Worm (Caenorhabditis elegans) whole organism, young adult: ENCODE measurements around the gene rbm-34.

Source experiments
- B0336.3 ChIP-seq: fragments of 200-800 bp; sonication (Bioruptor generic); IDR thresholded peaks from 2 replicates; pipeline ENCODE4 v1.3.6; 2022; ENCODE audit warnings: missing genetic modification characterization, missing compliant biosample characterization
- F22D6.2 ChIP-seq: sonication (generic microtip); optimal IDR thresholded peaks from 2 replicates; lab custom pipeline; 2016; ENCODE audit warnings: mild to moderate bottlenecking, missing genetic modification characterization, missing compliant biosample characterization
- F52B5.7 ChIP-seq: sonication (generic microtip); optimal IDR thresholded peaks from 2 replicates; lab custom pipeline; 2016; ENCODE audit warnings: mild to moderate bottlenecking, missing genetic modification characterization, missing compliant biosample characterization
- K11D2.4 ChIP-seq: fragments of 200-800 bp; sonication (Bioruptor generic); IDR thresholded peaks from 2 replicates; pipeline ENCODE4 v1.3.6; 2022; ENCODE audit warnings: missing genetic modification reagents, missing genetic modification characterization, missing compliant biosample characterization
- T07F8.4 ChIP-seq: sonication (generic microtip); optimal IDR thresholded peaks from 2 replicates; lab custom pipeline; 2016; ENCODE audit warnings: mild to moderate bottlenecking, missing genetic modification characterization, moderate library complexity, missing compliant biosample characterization
- Y53F4B.3 ChIP-seq: fragments of 200-800 bp; sonication (Bioruptor generic); IDR thresholded peaks from 2 replicates; pipeline ENCODE4 v1.3.6; 2022; ENCODE audit warnings: missing genetic modification reagents, missing genetic modification characterization, missing compliant biosample characterization
- Y56A3A.18 ChIP-seq: fragments of 200-800 bp; sonication (Bioruptor generic); IDR thresholded peaks from 2 replicates; pipeline ENCODE4 v1.3.6; 2022; ENCODE audit warnings: missing genetic modification reagents, missing genetic modification characterization, missing compliant biosample characterization
- aptf-2 ChIP-seq: fragments of 200-800 bp; sonication (Bioruptor generic); conservative IDR thresholded peaks from 2 replicates; pipeline ENCODE4 v1.3.6; 2022; ENCODE audit warnings: missing genetic modification reagents, missing genetic modification characterization, missing compliant biosample characterization
- atf-7 ChIP-seq: sonication (generic microtip); optimal IDR thresholded peaks from 2 replicates; lab custom pipeline; 2017; ENCODE audit warnings: mild to moderate bottlenecking, missing genetic modification characterization, missing compliant biosample characterization
- attf-3 ChIP-seq: fragments of 200-800 bp; sonication (Bioruptor generic); conservative IDR thresholded peaks from 2 replicates; pipeline ENCODE4 v1.3.6; 2022; ENCODE audit warnings: missing genetic modification reagents, missing genetic modification characterization, missing compliant biosample characterization
- bed-2 ChIP-seq: fragments of 200-800 bp; sonication (Bioruptor generic); IDR thresholded peaks from 2 replicates; pipeline ENCODE4 v1.3.6; 2022; ENCODE audit warnings: missing genetic modification reagents, missing genetic modification characterization, missing compliant biosample characterization
- ccch-3 ChIP-seq: fragments of 200-800 bp; sonication (Bioruptor generic); optimal IDR thresholded peaks from 2 replicates; lab custom pipeline; 2018; ENCODE audit warnings: mild to moderate bottlenecking, missing genetic modification characterization, missing compliant biosample characterization
- cebp-1 ChIP-seq, 2 experiments: fragments of 200-800 bp in 1 of 2; sonication (Bioruptor generic) in 1 of 2; sonication (generic microtip) in 1 of 2; IDR thresholded peaks in 1 of 2; optimal IDR thresholded peaks in 1 of 2; 2 replicates each; pipeline versions ENCODE4 v1.3.6 to Lab custom; 2017 to 2022; ENCODE audit warnings: missing compliant biosample characterization in 2 of 2, missing genetic modification characterization in 2 of 2, mild to moderate bottlenecking in 1 of 2, missing genetic modification reagents in 1 of 2, moderate library complexity in 1 of 2
- cebp-2 ChIP-seq: fragments of 200-800 bp; sonication (Bioruptor generic); IDR thresholded peaks from 2 replicates; pipeline ENCODE4 v1.3.6; 2022; ENCODE audit warnings: missing genetic modification characterization, missing compliant biosample characterization
- ceh-79 ChIP-seq: sonication (generic microtip); optimal IDR thresholded peaks from 2 replicates; lab custom pipeline; 2017; ENCODE audit warnings: mild to moderate bottlenecking, missing genetic modification characterization, missing compliant biosample characterization
- ceh-91 ChIP-seq: fragments of 200-800 bp; sonication (Bioruptor generic); IDR thresholded peaks from 2 replicates; pipeline ENCODE4 v1.3.6; 2022; ENCODE audit warnings: missing genetic modification reagents, missing genetic modification characterization, missing compliant biosample characterization
- dpl-1 ChIP-seq: fragments of 150-350 bp; optimal IDR thresholded peaks from 2 replicates; lab custom pipeline; 2014; ENCODE audit warnings: missing biosample characterization, missing genetic modification reagents, missing genetic modification characterization
- efl-1 ChIP-seq: fragments of 150-350 bp; optimal IDR thresholded peaks from 2 replicates; lab custom pipeline; 2014; ENCODE audit warnings: missing biosample characterization, missing genetic modification reagents, missing genetic modification characterization
- ets-4 ChIP-seq: fragments of 200-800 bp; sonication (Bioruptor generic); optimal IDR thresholded peaks from 2 replicates; lab custom pipeline; 2018; ENCODE audit warnings: mild to moderate bottlenecking, missing genetic modification characterization, missing compliant biosample characterization
- gei-17 ChIP-seq: fragments of 200-800 bp; sonication (Bioruptor generic); optimal IDR thresholded peaks from 2 replicates; lab custom pipeline; 2018; ENCODE audit warnings: mild to moderate bottlenecking, missing genetic modification characterization, missing compliant biosample characterization
- let-607 ChIP-seq, 2 experiments: fragments of 200-800 bp in 1 of 2; sonication (Bioruptor generic) in 1 of 2; sonication (generic microtip) in 1 of 2; optimal IDR thresholded peaks; 2 replicates each; lab custom pipeline; 2016 to 2018; ENCODE audit warnings: mild to moderate bottlenecking in 2 of 2, missing compliant biosample characterization in 2 of 2, missing genetic modification characterization in 2 of 2, moderate library complexity in 2 of 2, missing genotype in 1 of 2
- madf-3 ChIP-seq: fragments of 200-800 bp; sonication (Bioruptor generic); IDR thresholded peaks from 2 replicates; pipeline ENCODE4 v1.3.6; 2022; ENCODE audit warnings: missing genetic modification reagents, missing genetic modification characterization, missing compliant biosample characterization
- madf-6 ChIP-seq: fragments of 200-800 bp; sonication (Bioruptor generic); IDR thresholded peaks from 2 replicates; pipeline ENCODE4 v1.3.6; 2022; ENCODE audit warnings: missing genetic modification reagents, missing genetic modification characterization, missing compliant biosample characterization
- madf-8 ChIP-seq: fragments of 200-800 bp; sonication (Bioruptor generic); conservative IDR thresholded peaks from 2 replicates; pipeline ENCODE4 v1.3.6; 2022; ENCODE audit warnings: missing genetic modification reagents, missing genetic modification characterization, missing compliant biosample characterization
- nhr-27 ChIP-seq: fragments of 200-800 bp; sonication (Bioruptor generic); optimal IDR thresholded peaks from 2 replicates; lab custom pipeline; 2018; ENCODE audit warnings: mild to moderate bottlenecking, missing genetic modification characterization, moderate library complexity, missing compliant biosample characterization
- nhr-80 ChIP-seq: sonication (generic microtip); optimal IDR thresholded peaks from 2 replicates; lab custom pipeline; 2016; ENCODE audit warnings: missing genetic modification characterization, missing compliant biosample characterization
- sdz-38 ChIP-seq: sonication (generic microtip); optimal IDR thresholded peaks from 2 replicates; lab custom pipeline; 2016; ENCODE audit warnings: missing genotype, missing genetic modification characterization, missing compliant biosample characterization
- sptf-2 ChIP-seq: fragments of 200-800 bp; sonication (Bioruptor generic); optimal IDR thresholded peaks from 2 replicates; lab custom pipeline; 2018; ENCODE audit warnings: mild to moderate bottlenecking, missing genetic modification characterization, missing compliant biosample characterization
- unc-130 ChIP-seq: sonication (generic microtip); optimal IDR thresholded peaks from 2 replicates; lab custom pipeline; 2016; ENCODE audit warnings: missing genetic modification reagents, missing genetic modification characterization, missing compliant biosample characterization
- xnd-1 ChIP-seq: sonication (generic microtip); optimal IDR thresholded peaks from 2 replicates; lab custom pipeline; 2016; ENCODE audit warnings: missing genotype, missing genetic modification reagents, missing genetic modification characterization, missing compliant biosample characterization
- zfh-2 ChIP-seq: fragments of 200-800 bp; sonication (Bioruptor generic); conservative IDR thresholded peaks from 2 replicates; pipeline ENCODE4 v1.3.6; 2022; ENCODE audit warnings: missing genetic modification reagents, missing genetic modification characterization, missing compliant biosample characterization
- ztf-18 ChIP-seq: sonication (generic microtip); optimal IDR thresholded peaks from 2 replicates; lab custom pipeline; 2016; ENCODE audit warnings: missing genotype, mild to moderate bottlenecking, missing genetic modification characterization, missing compliant biosample characterization
- ztf-25 ChIP-seq: fragments of 200-800 bp; sonication (Bioruptor generic); IDR thresholded peaks from 2 replicates; pipeline ENCODE4 v1.3.6; 2022; ENCODE audit warnings: missing genetic modification reagents, missing genetic modification characterization, missing compliant biosample characterization
- ztf-3 ChIP-seq: fragments of 200-800 bp; sonication (Bioruptor generic); optimal IDR thresholded peaks from 2 replicates; lab custom pipeline; 2018; ENCODE audit warnings: mild to moderate bottlenecking, missing genetic modification characterization, missing compliant biosample characterization

The rbm-34 gene

ce11 chrIV:12047552-12048347 is 37.5 kb upstream of the rbm-34 start, which contains the start of gene T12G3.4 (continued):
- no peak for TF ChIP-seq ztf-18 (tag; lab: Kevin White, UChicago)
- TF ChIP-seq zfh-2 (GFP tag; lab: Robert Waterston, UW), result no peak
- TF ChIP-seq nhr-27 (tag; lab: Kevin White, UChicago), result no peak
- no peak for TF ChIP-seq attf-3 (GFP tag; lab: Robert Waterston, UW)
- no peak for TF ChIP-seq B0336.3 (GFP tag; lab: Robert Waterston, UW)

- TF ChIP-seq cebp-1 (GFP tag; IDR thresholded peaks at IDR 0.05; lab: Robert Waterston, UW) (no peak), cebp-1 (tag; optimal IDR thresholded peaks at IDR 0.05; lab: Kevin White, UChicago) (no peak), madf-6 (peak; percentile 37; the same call in 1 of the 2 replicates), nhr-80 (tag; lab: Kevin White, UChicago) (no peak), madf-3 (no peak), dpl-1 (GFP tag; lab: Kevin White, UChicago) (peak; percentile 10), T07F8.4 (tag; lab: Kevin White, UChicago) (no peak), bed-2 (no peak)
These were observed 34.0 kb upstream of the rbm-34 start, which contains the start of the genes bre-5 and spt-5 for ce11 chrIV:12051049-12051792. TSS of gene bre-5 (minus strand) at chrIV:12051215. TSS of gene spt-5 (plus strand) at chrIV:12051491.

DNA sequence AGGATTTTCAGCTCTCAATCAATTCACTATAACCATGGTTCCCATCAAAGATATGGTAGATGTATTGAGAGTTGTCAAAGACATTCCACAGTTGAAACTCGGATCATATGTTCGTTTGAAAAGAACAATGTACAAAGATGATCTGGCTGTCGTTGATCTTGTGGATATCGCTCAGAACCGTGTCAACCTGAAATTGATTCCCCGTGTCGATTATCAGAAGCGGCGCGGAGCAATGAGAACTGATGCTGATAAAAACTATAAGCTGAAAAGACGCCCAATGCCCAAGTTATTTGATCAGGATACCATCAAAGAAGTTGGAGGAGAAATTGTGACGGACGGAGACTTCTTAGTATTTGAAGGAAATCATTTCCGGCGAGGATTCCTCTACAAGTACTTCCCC is 32.8 kb upstream of the rbm-34 start:
- TF ChIP-seq F22D6.2 (tag; lab: Kevin White, UChicago) (no peak), ztf-25 (GFP tag; lab: Robert Waterston, UW) (no peak), unc-130 (GFP tag; lab: Kevin White, UChicago) (no peak), sdz-38 (no peak), ccch-3 (GFP tag; lab: Kevin White, UChicago) (no peak), atf-7 (tag; lab: Kevin White, UChicago) (no peak), Y53F4B.3 (GFP tag; lab: Robert Waterston, UW) (no peak), Y56A3A.18 (GFP tag; lab: Robert Waterston, UW) (no peak), ets-4 (GFP tag; lab: Kevin White, UChicago) (no peak), aptf-2 (GFP tag; lab: Robert Waterston, UW) (no peak), let-607 (tag; optimal IDR thresholded peaks at IDR 0.05; lab: Kevin White, UChicago) (no peak), T07F8.4 (tag; lab: Kevin White, UChicago) (no peak), ztf-3 (GFP tag; lab: Kevin White, UChicago) (no peak), sptf-2 (GFP tag; lab: Kevin White, UChicago) (no peak), ceh-79 (tag; lab: Kevin White, UChicago) (no peak)

DNA sequence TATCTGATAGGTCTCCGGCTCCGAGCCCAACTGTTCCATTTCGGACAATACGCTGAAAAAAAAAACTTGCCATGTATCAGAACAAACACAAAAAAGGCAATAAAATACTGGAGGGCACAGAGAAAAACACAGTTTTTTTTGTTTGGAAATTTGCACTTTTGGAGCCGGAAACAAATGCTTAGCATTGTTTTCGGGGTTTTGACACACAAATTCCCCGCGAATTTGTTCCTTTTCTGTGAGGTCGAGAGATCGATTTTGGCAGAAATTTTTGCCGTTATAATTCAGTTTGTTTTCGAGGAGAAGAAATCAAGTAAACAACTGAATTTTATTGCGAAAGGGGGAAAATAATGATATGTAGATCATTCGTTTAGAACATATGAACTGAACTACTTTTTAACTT is 28.6 kb upstream of the rbm-34 start, which contains the start of gene K08E4.2:
K08E4.2 (minus strand) TSS at position 54 of the 400 bp plus-strand sequence.
- no peak for TF ChIP-seq cebp-2 (GFP tag; lab: Robert Waterston, UW)
- no peak for TF ChIP-seq K11D2.4 (GFP tag; lab: Robert Waterston, UW)
- no peak for TF ChIP-seq gei-17 (GFP tag; lab: Kevin White, UChicago)
- 0 out of 2 replicates have a peak, but pooled peaks have one; percentile 18 for TF ChIP-seq madf-8 (GFP tag; lab: Robert Waterston, UW)
- TF ChIP-seq efl-1 (GFP tag; lab: Kevin White, UChicago), result peak; percentile 58
- TF ChIP-seq F52B5.7 (tag; lab: Kevin White, UChicago), result no peak
- 0 out of 2 replicates have a peak, but pooled peaks have one; percentile 8 for TF ChIP-seq ceh-91 (GFP tag; lab: Robert Waterston, UW)
- peak; percentile 57; the same call in 1 of the 2 replicates for TF ChIP-seq madf-6
- peak; percentile 28 for TF ChIP-seq xnd-1 (tag; lab: Kevin White, UChicago)
